Worm (Caenorhabditis elegans): ENCODE measurements around the gene F17H10.2.

The F17H10.2 gene

DNA sequence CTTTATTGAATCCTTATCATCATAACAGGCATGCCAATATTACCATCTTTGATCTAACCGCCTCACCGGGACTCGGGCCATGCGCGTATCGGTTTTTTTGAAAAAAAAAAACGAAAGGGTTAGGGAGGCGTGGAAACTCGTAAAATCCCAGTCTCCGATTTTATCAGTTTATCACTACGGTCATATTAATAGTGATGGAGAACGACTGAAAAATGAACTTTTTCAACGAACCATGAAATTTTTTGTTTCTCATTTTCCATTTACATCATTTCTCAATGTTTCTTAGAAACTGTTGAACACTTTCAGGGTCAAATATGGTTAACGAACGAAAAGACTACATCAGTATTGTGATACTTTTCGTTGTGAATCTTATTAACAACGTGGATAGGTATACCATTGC, 16.4 kb downstream of the F17H10.2 start, which contains the start of gene spin-3:
Gene spin-3, plus strand, starts transcription at position 301 of the 400 bp plus-strand sequence.
- TF ChIP-seq pag-3 (tag; optimal IDR thresholded peaks at IDR 0.05; ENCODE audit: borderline replicate concordance, insufficient read depth) (no peak), efl-1 (optimal IDR thresholded peaks at IDR 0.05) (no peak), efl-1 (GFP tag; optimal IDR thresholded peaks at IDR 0.05 in 1 of 2) (no peak), nhr-20 (tag; optimal IDR thresholded peaks at IDR 0.05) (no peak), mef-2 (tag; optimal IDR thresholded peaks at IDR 0.05) (no peak), vab-15 (tag; optimal IDR thresholded peaks at IDR 0.05) (no peak)

DNA sequence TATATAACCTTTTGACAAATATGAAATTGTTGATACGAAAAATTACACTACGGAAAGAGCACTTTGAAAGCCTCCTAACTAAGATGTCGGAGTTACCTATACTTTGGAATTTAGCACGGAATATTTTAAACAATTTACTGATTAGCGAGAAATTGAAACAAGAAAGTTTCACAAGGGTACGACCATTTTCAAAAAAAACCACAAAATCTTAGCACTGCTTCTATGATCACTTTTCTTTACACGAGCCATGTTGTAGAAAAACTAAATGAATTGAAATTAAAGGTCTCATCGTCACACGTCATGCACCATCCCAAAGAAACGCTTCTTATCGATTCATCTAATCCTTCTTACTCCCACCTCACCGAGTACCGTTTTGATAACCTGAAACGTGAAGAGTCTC, 21.2 kb downstream of the F17H10.2 start, which contains the start of gene F09A5.2:
Gene F09A5.2, plus strand, starts transcription at position 301 of the 400 bp plus-strand sequence.
- no peak for TF ChIP-seq F16B12.6 (tag; optimal IDR thresholded peaks at IDR 0.05)
- no peak for TF ChIP-seq C04F5.9 (tag; optimal IDR thresholded peaks at IDR 0.05)
- peak; percentile 27 for TF ChIP-seq elt-2 (tag; optimal IDR thresholded peaks at IDR 0.05)

- TF ChIP-seq ztf-4 (tag; optimal IDR thresholded peaks at IDR 0.05) (no peak), tbx-2 (tag; optimal IDR thresholded peaks at IDR 0.05) (no peak), lin-35 (GFP tag; optimal IDR thresholded peaks at IDR 0.05) (no peak), ceh-88 (GFP tag; IDR thresholded peaks at IDR 0.05) (no peak), nhr-85 (tag) (no peak), dsc-1 (tag; optimal IDR thresholded peaks at IDR 0.05) (no peak)
Observed at ce11 chrX:13139493-13139892, 25.9 kb downstream of the F17H10.2 start, which contains the start of gene ttr-34. Gene ttr-34 (plus strand): TSS chrX:13139793.

DNA sequence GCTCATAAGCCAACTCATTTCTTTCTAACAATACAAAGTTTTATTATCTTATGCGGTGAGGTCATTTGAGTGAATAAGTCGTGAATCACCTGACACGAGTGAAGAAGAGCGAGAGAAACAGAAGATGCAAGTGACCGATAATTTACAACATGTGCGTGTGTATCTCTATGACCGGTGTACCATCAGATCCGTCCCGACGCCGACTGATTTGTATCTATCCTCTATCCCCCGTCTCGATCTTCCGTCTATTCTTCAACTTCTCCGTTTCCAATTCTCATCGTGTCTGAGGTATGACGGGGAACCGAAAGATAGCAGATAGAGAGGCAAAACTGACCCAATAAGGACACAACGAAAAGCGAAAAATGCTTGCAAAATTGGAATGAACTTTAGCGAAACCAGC, 27.9 kb downstream of the F17H10.2 start, which contains the start of gene F09A5.3:
Gene F09A5.3, plus strand, starts transcription at position 162 of the 400 bp plus-strand sequence.
- TF ChIP-seq unc-98 (GFP tag; IDR thresholded peaks at IDR 0.05) (no peak), mef-2 (tag; optimal IDR thresholded peaks at IDR 0.05) (no peak), ceh-63 (GFP tag; optimal IDR thresholded peaks at IDR 0.05) (no peak), ama-1 (optimal IDR thresholded peaks at IDR 0.05) (no peak), ces-1 (GFP tag; optimal IDR thresholded peaks at IDR 0.05) (no peak), nhr-12 (tag; optimal IDR thresholded peaks at IDR 0.05) (no peak), lin-39 (tag; optimal IDR thresholded peaks at IDR 0.05) (no peak), elt-3 (tag; optimal IDR thresholded peaks at IDR 0.05) (peak in 2 of 6 experiments; percentile 72 to 80), zag-1 (tag; optimal IDR thresholded peaks at IDR 0.05) (no peak), elt-2 (tag; optimal IDR thresholded peaks at IDR 0.05) (no peak), fkh-4 (tag; optimal IDR thresholded peaks at IDR 0.05; ENCODE audit: borderline replicate concordance) (no peak), hlh-4 (tag; optimal IDR thresholded peaks at IDR 0.05) (no peak), ceh-82 (tag; optimal IDR thresholded peaks at IDR 0.05) (no peak), snu-23 (GFP tag; optimal IDR thresholded peaks at IDR 0.05) (peak; percentile 81), nhr-84 (tag; optimal IDR thresholded peaks at IDR 0.05) (no peak), unc-130 (tag; optimal IDR thresholded peaks at IDR 0.05) (peak; percentile 41), isw-1 (GFP tag; IDR thresholded peaks at IDR 0.05) (no peak), dsc-1 (tag; optimal IDR thresholded peaks at IDR 0.05) (peak; percentile 23), aly-2 (tag; optimal IDR thresholded peaks at IDR 0.05) (no peak), nhr-71 (tag; optimal IDR thresholded peaks at IDR 0.05) (peak; percentile 84), nhr-85 (tag) (peak; percentile 96), blmp-1 (tag; optimal IDR thresholded peaks at IDR 0.05) (peak; percentile 88), nhr-28 (tag; optimal IDR thresholded peaks at IDR 0.05) (no peak), nhr-76 (tag; optimal IDR thresholded peaks at IDR 0.05) (no peak), nhr-237 (tag; optimal IDR thresholded peaks at IDR 0.05) (no peak), vab-15 (tag; optimal IDR thresholded peaks at IDR 0.05) (no peak), F16B12.6 (tag; optimal IDR thresholded peaks at IDR 0.05) (no peak), ets-5 (GFP tag; IDR thresholded peaks at IDR 0.05) (no peak), fos-1 (tag; optimal IDR thresholded peaks at IDR 0.05) (no peak), nhr-90 (tag; optimal IDR thresholded peaks at IDR 0.05; ENCODE audit: poor library complexity) (peak; percentile 81), hpl-2 (GFP tag; optimal IDR thresholded peaks at IDR 0.05) (no peak), sptf-1 (tag; optimal IDR thresholded peaks at IDR 0.05) (no peak), zip-4 (GFP tag; optimal IDR thresholded peaks at IDR 0.05) (no peak), swsn-7 (tag; optimal IDR thresholded peaks at IDR 0.05) (peak; percentile 16), lin-14 (GFP tag; optimal IDR thresholded peaks at IDR 0.05) (peak; percentile 86), lin-35 (GFP tag; optimal IDR thresholded peaks at IDR 0.05) (peak in 1 of 2 experiments; percentile 73), xbp-1 (tag; optimal IDR thresholded peaks at IDR 0.05) (no peak), mab-9 (GFP tag; IDR thresholded peaks at IDR 0.05) (no peak), Y116A8C.19 (tag; optimal IDR thresholded peaks at IDR 0.05; ENCODE audit: borderline replicate concordance) (no peak)
